Fruit fly (Drosophila melanogaster): ENCODE measurements around the gene CG5281.
A peak's percentile ranks its signal among the peaks of the same experiment; 100 is the strongest.

Gene CG5281

dm6 chr3R:11392805-11393204, 42.8 kb upstream of the CG5281 start (continued):
- TF ChIP-seq stc (GFP tag; IDR thresholded peaks at IDR 0.05) (no peak), CG14710 (tag; optimal IDR thresholded peaks at IDR 0.05) (peak; percentile 65), CG9609 (GFP tag; optimal IDR thresholded peaks at IDR 0.05) (peak; percentile 24), Vsx1 (GFP tag; optimal IDR thresholded peaks at IDR 0.05) (peak; percentile 56), dm (GFP tag; optimal IDR thresholded peaks at IDR 0.05) (peak; percentile 50), CG2120 (GFP tag; optimal IDR thresholded peaks at IDR 0.05) (no peak), nmo (GFP tag; optimal IDR thresholded peaks at IDR 0.05) (peak; percentile 63), CG9727 (GFP tag; optimal IDR thresholded peaks at IDR 0.05) (peak; percentile 85), CG10565 (GFP tag; optimal IDR thresholded peaks at IDR 0.05) (peak; percentile 2), CG8388 (GFP tag; optimal IDR thresholded peaks at IDR 0.05) (peak; percentile 60), Fer2 (tag; optimal IDR thresholded peaks at IDR 0.05) (peak; percentile 44), nau (GFP tag; optimal IDR thresholded peaks at IDR 0.05) (peak; percentile 56), mirr (GFP tag; optimal IDR thresholded peaks at IDR 0.05) (no peak), bsh (GFP tag; optimal IDR thresholded peaks at IDR 0.05) (no peak), Six4 (GFP tag; optimal IDR thresholded peaks at IDR 0.05) (peak; percentile 44), disco-r (GFP tag; optimal IDR thresholded peaks at IDR 0.05) (peak; percentile 41), pzg (GFP tag; optimal IDR thresholded peaks at IDR 0.05) (no peak), CG11456 (GFP tag; IDR thresholded peaks at IDR 0.05) (peak; percentile 76; the same call in 2 of the 3 replicates), BEAF-32 (GFP tag; optimal IDR thresholded peaks at IDR 0.05) (no peak), fd3F (GFP tag; optimal IDR thresholded peaks at IDR 0.05) (no peak), bcd (GFP tag; optimal IDR thresholded peaks at IDR 0.05) (peak; percentile 80), knrl (GFP tag; IDR thresholded peaks at IDR 0.05; ENCODE audit: partially characterized antibody) (no peak), dimm (GFP tag; IDR thresholded peaks at IDR 0.05) (peak; percentile 40; the same call in 1 of the 2 replicates), D (optimal IDR thresholded peaks at IDR 0.05) (no peak), D (GFP tag; optimal IDR thresholded peaks at IDR 0.05) (peak; percentile 75), vvl (GFP tag; IDR thresholded peaks at IDR 0.05) (no peak), CG4328 (GFP tag; optimal IDR thresholded peaks at IDR 0.05) (peak; percentile 65), chn (GFP tag; optimal IDR thresholded peaks at IDR 0.05) (peak; percentile 62), CG16863 (GFP tag; optimal IDR thresholded peaks at IDR 0.05) (peak; percentile 17), chm (GFP tag; IDR thresholded peaks at IDR 0.05) (peak; percentile 81; the same call in 1 of the 2 replicates), CG30431 (GFP tag; optimal IDR thresholded peaks at IDR 0.05) (peak; percentile 86), BtbVII (GFP tag; optimal IDR thresholded peaks at IDR 0.05) (peak; percentile 24), Spps (tag; optimal IDR thresholded peaks at IDR 0.05) (peak; percentile 30), Hr3 (GFP tag; optimal IDR thresholded peaks at IDR 0.05) (peak; percentile 25), CG17359 (tag; optimal IDR thresholded peaks at IDR 0.05) (no peak), dati (GFP tag; IDR thresholded peaks at IDR 0.05) (peak; percentile 59; the same call in 1 of the 2 replicates), Xbp1 (GFP tag; optimal IDR thresholded peaks at IDR 0.05) (peak; percentile 64), Scr (GFP tag; IDR thresholded peaks at IDR 0.05; ENCODE audit: partially characterized antibody) (no peak), CG17385 (GFP tag; optimal IDR thresholded peaks at IDR 0.05) (peak; percentile 67), Hand (GFP tag; optimal IDR thresholded peaks at IDR 0.05) (no peak), Nf-YA (GFP tag; IDR thresholded peaks at IDR 0.05) (0 out of 2 replicates have a peak, but pooled peaks have one; percentile 34), CG4730 (GFP tag; IDR thresholded peaks at IDR 0.05) (peak; percentile 42; the same call in 1 of the 2 replicates), sr (GFP tag; IDR thresholded peaks at IDR 0.05) (no peak; the same call in 2 of the 3 replicates), pho (GFP tag; optimal IDR thresholded peaks at IDR 0.05) (no peak), CG9437 (GFP tag; optimal IDR thresholded peaks at IDR 0.05) (peak; percentile 57), ro (GFP tag; IDR thresholded peaks at IDR 0.05) (0 out of 2 replicates have a peak, but pooled peaks have one; percentile 37), CG42726 (GFP tag; IDR thresholded peaks at IDR 0.05; ENCODE audit: partially characterized antibody) (no peak), ssp (GFP tag; IDR thresholded peaks at IDR 0.05) (peak; percentile 45; the same call in 1 of the 2 replicates), Ravus (GFP tag; IDR thresholded peaks at IDR 0.05) (no peak), CG31224 (GFP tag; IDR thresholded peaks at IDR 0.05) (0 out of 2 replicates have a peak, but pooled peaks have one; percentile 7)

Data from whole organism, embryonic.